Worm (Caenorhabditis elegans) whole organism, early embryonic: ENCODE results near the gene W01C8.1.

Experiments
- ama-1 ChIP-seq: fragments of 150-350 bp; optimal IDR thresholded peaks from 2 replicates; lab custom pipeline; 2014
- ceh-36 ChIP-seq: sonication (generic microtip); optimal IDR thresholded peaks from 2 replicates; lab custom pipeline; 2016; ENCODE audit warnings: missing genetic modification characterization, inconsistent platforms, missing compliant biosample characterization
- hmbx-1 ChIP-seq: sonication (generic microtip); optimal IDR thresholded peaks from 2 replicates; lab custom pipeline; 2016; ENCODE audit warnings: mild to moderate bottlenecking, missing genetic modification characterization, missing compliant biosample characterization

ce11 chrX:5713479-5713878 lies 21.3 kb downstream of the W01C8.1 start:
- TF ChIP-seq ama-1 (lab: Kevin White, UChicago), result no peak
- TF ChIP-seq ceh-36 (tag; lab: Kevin White, UChicago), result no peak
- no peak for TF ChIP-seq hmbx-1 (tag; lab: Kevin White, UChicago)
